Worm (Caenorhabditis elegans) whole organism, L1 larva: ENCODE data around the gene B0285.6.

ENCODE experiments used
- ceh-8 ChIP-seq: fragments of 200-800 bp; sonication (Bioruptor generic); optimal IDR thresholded peaks from 2 replicates; lab custom pipeline; 2018; ENCODE audit warnings: mild to moderate bottlenecking, missing genetic modification characterization, moderate library complexity, missing compliant biosample characterization
- egl-27 ChIP-seq, 2 experiments: fragments of 150-350 bp in 1 of 2; sonication (generic microtip); optimal IDR thresholded peaks; 3 replicates each; lab custom pipeline; 2017 to 2018; ENCODE audit warnings: missing biosample characterization in 2 of 2, missing genetic modification characterization in 2 of 2, missing genetic modification reagents in 2 of 2
- hlh-17 ChIP-seq: fragments of 200-800 bp; sonication (Bioruptor generic); optimal IDR thresholded peaks from 2 replicates; lab custom pipeline; 2018; ENCODE audit warnings: missing genetic modification characterization, mild to moderate bottlenecking, missing compliant biosample characterization, moderate library complexity, borderline replicate concordance
- mdl-1 ChIP-seq, 2 experiments: fragments of 150-350 bp; optimal IDR thresholded peaks; 2 replicates each; lab custom pipeline; 2014 to 2017; ENCODE audit warnings: missing biosample characterization in 2 of 2, missing genetic modification characterization in 2 of 2, inconsistent platforms in 1 of 2
- nhr-11 ChIP-seq: fragments of 150-350 bp; optimal IDR thresholded peaks from 2 replicates; lab custom pipeline; 2014; ENCODE audit warnings: missing biosample characterization, missing genetic modification characterization
- nhr-28 ChIP-seq: fragments of 150-350 bp; optimal IDR thresholded peaks from 2 replicates; lab custom pipeline; 2014; ENCODE audit warnings: missing biosample characterization, missing genetic modification characterization
- skn-1 ChIP-seq: fragments of 150-350 bp; optimal IDR thresholded peaks from 2 replicates; lab custom pipeline; 2014; ENCODE audit warnings: missing biosample characterization, missing genetic modification characterization
- tbx-2 ChIP-seq: sonication (generic microtip); optimal IDR thresholded peaks from 2 replicates; lab custom pipeline; 2016; ENCODE audit warnings: missing genetic modification characterization, missing compliant biosample characterization
- unc-130 ChIP-seq: fragments of 150-350 bp; optimal IDR thresholded peaks from 2 replicates; lab custom pipeline; 2017; ENCODE audit warnings: missing biosample characterization, missing genetic modification characterization, inconsistent platforms
- zip-4 ChIP-seq: fragments of 200-800 bp; sonication (Bioruptor generic); optimal IDR thresholded peaks from 2 replicates; lab custom pipeline; 2018; ENCODE audit warnings: mild to moderate bottlenecking, missing genetic modification characterization, moderate library complexity, missing compliant biosample characterization

ce11 chrIII:4370585-4370984, 20.7 kb downstream of the B0285.6 start, which contains the start of gene ckb-3:
- no peak for TF ChIP-seq egl-27 (tag; optimal IDR thresholded peaks at IDR 0.05; lab: Kevin White, UChicago)
- no peak for TF ChIP-seq hlh-17
- no peak for TF ChIP-seq zip-4 (GFP tag; lab: Kevin White, UChicago)
- no peak for TF ChIP-seq unc-130 (tag; lab: Kevin White, UChicago)
- no peak for TF ChIP-seq nhr-11
- TF ChIP-seq nhr-28 (tag; lab: Kevin White, UChicago) = no peak
- TF ChIP-seq mdl-1 (tag; optimal IDR thresholded peaks at IDR 0.05; lab: Kevin White, UChicago) = no peak
- TF ChIP-seq skn-1 (tag; lab: Kevin White, UChicago) = no peak
- TF ChIP-seq ceh-8 (GFP tag; lab: Kevin White, UChicago) = no peak
- no peak for TF ChIP-seq tbx-2 (tag; lab: Kevin White, UChicago)
